Worm (Caenorhabditis elegans) whole organism, midembryonic: Measurements from ENCODE around the gene F49F1.17.

Experiments
- T22C8.4 ChIP-seq: fragments of 200-800 bp; sonication (Bioruptor generic); IDR thresholded peaks from 2 replicates; pipeline ENCODE4 v1.3.6; 2022; ENCODE audit warnings: missing genetic modification characterization, missing compliant biosample characterization
- cog-1 ChIP-seq: sonication (generic microtip); optimal IDR thresholded peaks from 2 replicates; lab custom pipeline; 2016; ENCODE audit warnings: missing genetic modification characterization, missing compliant biosample characterization
- flt-1 ChIP-seq: fragments of 200-800 bp; sonication (Bioruptor generic); IDR thresholded peaks from 2 replicates; pipeline ENCODE4 v1.3.6; 2022; ENCODE audit warnings: missing genetic modification characterization, missing compliant biosample characterization
- klf-2 ChIP-seq: fragments of 200-800 bp; sonication (Bioruptor generic); conservative IDR thresholded peaks from 2 replicates; pipeline ENCODE4 v1.3.6; 2022; ENCODE audit warnings: missing genetic modification reagents, missing genetic modification characterization, missing compliant biosample characterization
- med-1 ChIP-seq: sonication (generic microtip); optimal IDR thresholded peaks from 2 replicates; lab custom pipeline; 2017; ENCODE audit warnings: missing genetic modification characterization, mild to moderate bottlenecking, missing compliant biosample characterization, antibody characterized with exemption, missing genetic modification reagents; ENCODE audit not compliant: insufficient read depth
- ref-1 ChIP-seq: fragments of 200-800 bp; sonication (Bioruptor generic); conservative IDR thresholded peaks from 2 replicates; pipeline ENCODE4 v1.3.6; 2022; ENCODE audit warnings: missing genetic modification reagents, missing genetic modification characterization, missing compliant biosample characterization
- tab-1 ChIP-seq: fragments of 200-800 bp; sonication (Bioruptor generic); IDR thresholded peaks from 2 replicates; pipeline ENCODE4 v1.3.6; 2022; ENCODE audit warnings: missing genetic modification characterization, missing compliant biosample characterization
- ztf-23 ChIP-seq: fragments of 200-800 bp; sonication (Bioruptor generic); IDR thresholded peaks from 2 replicates; pipeline ENCODE4 v1.3.6; 2022; ENCODE audit warnings: missing genetic modification reagents, missing genetic modification characterization, missing compliant biosample characterization
- ztf-29 ChIP-seq: fragments of 200-800 bp; sonication (Bioruptor generic); IDR thresholded peaks from 2 replicates; pipeline ENCODE4 v1.3.6; 2022; ENCODE audit warnings: missing genetic modification reagents, missing genetic modification characterization, missing compliant biosample characterization

- TF ChIP-seq flt-1 (GFP tag; lab: Robert Waterston, UW) (no peak), cog-1 (no peak), klf-2 (no peak), ref-1 (GFP tag; lab: Robert Waterston, UW) (no peak), tab-1 (GFP tag; lab: Robert Waterston, UW) (no peak), T22C8.4 (GFP tag; lab: Robert Waterston, UW) (no peak), ztf-29 (GFP tag; lab: Robert Waterston, UW) (no peak), med-1 (GFP tag; lab: Kevin White, UChicago) (no peak), ztf-23 (GFP tag; lab: Robert Waterston, UW) (no peak)
These were observed 18.2 kb downstream of the F49F1.17 start, which contains the start of gene drd-50 for ce11 chrIV:4117432-4117831.
